Worm (Caenorhabditis elegans): ENCODE results near the gene snb-7.

DNA sequence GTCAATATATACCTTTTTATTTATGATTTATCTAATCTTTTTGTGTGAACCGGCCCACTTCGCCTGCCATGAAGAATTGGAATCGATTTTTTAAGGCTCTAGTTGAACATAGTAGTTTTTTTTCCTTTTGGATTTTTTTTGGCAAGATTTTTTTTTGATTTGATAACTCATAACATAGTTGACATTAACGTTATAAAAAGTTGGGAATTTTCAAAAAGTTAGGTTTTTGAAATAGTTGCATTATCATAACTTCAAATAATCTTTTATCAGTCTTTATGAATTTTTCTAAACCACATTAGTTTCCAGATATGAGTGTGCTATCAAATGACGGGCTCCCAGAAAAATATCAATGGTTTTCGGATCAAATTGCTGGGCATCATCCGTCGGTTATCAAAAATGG is 12.8 kb upstream of the snb-7 start, which contains the start of gene ipmk-1:
- no peak for TF ChIP-seq W03F9.2 (tag; optimal IDR thresholded peaks at IDR 0.05)
- no peak for TF ChIP-seq him-1 (tag; optimal IDR thresholded peaks at IDR 0.05)

Data from whole organism, L4/young adult.